Fruit fly (Drosophila melanogaster): ENCODE measurements around the gene RabX6.
A peak's percentile ranks its signal among the peaks of the same experiment; 100 is the strongest.

DNA sequence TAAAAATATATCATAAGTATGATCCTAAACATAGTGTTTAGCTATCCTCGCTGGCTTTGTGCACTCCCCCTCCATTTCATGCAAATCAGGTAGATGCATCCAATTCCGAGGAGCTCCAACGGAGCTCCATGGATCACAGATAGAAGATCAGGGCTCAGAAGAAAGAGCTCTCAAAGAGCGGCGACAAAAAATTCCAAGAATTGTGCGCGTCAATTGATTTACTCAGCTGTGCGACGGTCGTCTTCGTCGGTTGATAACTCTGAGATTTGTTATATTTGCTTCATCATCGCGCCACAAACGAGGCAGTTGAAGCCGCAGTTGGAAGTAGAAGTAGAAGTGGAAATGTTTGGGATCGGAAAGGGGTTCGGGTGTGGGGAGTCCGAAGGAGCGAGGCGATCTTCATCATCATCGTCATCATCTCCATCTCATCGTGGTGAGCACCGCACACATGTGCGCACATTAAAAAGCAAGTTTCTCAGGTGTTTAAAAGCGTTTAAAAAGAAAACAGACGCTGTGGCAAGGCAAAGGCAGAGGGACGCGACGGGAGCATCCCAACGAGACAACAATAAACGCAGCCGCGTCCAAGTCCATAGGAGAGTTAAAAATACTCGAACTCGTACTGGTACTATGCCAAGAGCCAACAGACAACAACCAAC is 43.0 kb downstream of the RabX6 start:
- TF ChIP-seq EcR (GFP tag; optimal IDR thresholded peaks at IDR 0.05) (peak; percentile 83), CG32121 (GFP tag; IDR thresholded peaks at IDR 0.05) (no peak), Pif1A (GFP tag; optimal IDR thresholded peaks at IDR 0.05) (no peak), rn (GFP tag; IDR thresholded peaks at IDR 0.05) (no peak), CG14655 (GFP tag; optimal IDR thresholded peaks at IDR 0.05) (no peak), CG15710 (tag; optimal IDR thresholded peaks at IDR 0.05) (no peak)
